ENCODE assay signal across 1 fruit fly cellular context in genomic region chrX:4919040-4919881, dm6.
TF ChIP-seq lines count a peak whose summit lies in the region.

No protein-coding gene starts in this region.

TF ChIP-seq in whole organism, embryonic, 481 proteins besides CTCF, POLR2A, EP300 and RAD21 (continued from another document):
- peak; percentile 87 for TF ChIP-seq HLH3B (GFP tag; IDR thresholded peaks at IDR 0.05; lab: Robert Waterston, UW)
- no peak for TF ChIP-seq CG34224 (GFP tag; IDR thresholded peaks at IDR 0.05; lab: Robert Waterston, UW; ENCODE audit: partially characterized antibody)
- TF ChIP-seq sob (GFP tag; IDR thresholded peaks at IDR 0.05; lab: Robert Waterston, UW) = peak; percentile 90
- peak; percentile 71 for TF ChIP-seq Fer1 (GFP tag; optimal IDR thresholded peaks at IDR 0.05; lab: Kevin White, UChicago)
- 0 out of 2 replicates have a peak, but pooled peaks have one; percentile 54 for TF ChIP-seq dati (GFP tag; IDR thresholded peaks at IDR 0.05; lab: Robert Waterston, UW)
- peak; percentile 69 for TF ChIP-seq tap (tag; optimal IDR thresholded peaks at IDR 0.05; lab: Kevin White, UChicago)
- TF ChIP-seq sens (GFP tag; lab: Kevin White, UChicago) = peak; percentile 95
- peak; percentile 73 for TF ChIP-seq CG17361 (GFP tag; IDR thresholded peaks at IDR 0.05; lab: Robert Waterston, UW)
- TF ChIP-seq pfk (GFP tag; optimal IDR thresholded peaks at IDR 0.05; lab: Kevin White, UChicago) = no peak
- TF ChIP-seq ash1 (GFP tag; optimal IDR thresholded peaks at IDR 0.05; lab: Kevin White, UChicago) = peak; percentile 3
- peak; percentile 68 for TF ChIP-seq CG30431 (GFP tag; optimal IDR thresholded peaks at IDR 0.05; lab: Kevin White, UChicago)
- peak; percentile 52 for TF ChIP-seq D19A (tag; optimal IDR thresholded peaks at IDR 0.05; lab: Kevin White, UChicago)
- no peak for TF ChIP-seq tna (GFP tag; IDR thresholded peaks at IDR 0.05; lab: Robert Waterston, UW; ENCODE audit: partially characterized antibody)
- TF ChIP-seq CG10366 (GFP tag; IDR thresholded peaks at IDR 0.05; lab: Robert Waterston, UW) = peak; percentile 88
- TF ChIP-seq D19B (GFP tag; optimal IDR thresholded peaks at IDR 0.05; lab: Kevin White, UChicago) = peak; percentile 35
- TF ChIP-seq unpg (GFP tag; optimal IDR thresholded peaks at IDR 0.05; lab: Kevin White, UChicago) = peak; percentile 87
- peak; percentile 71 for TF ChIP-seq CG17612 (GFP tag; IDR thresholded peaks at IDR 0.05; lab: Robert Waterston, UW)
- TF ChIP-seq az2 (GFP tag; optimal IDR thresholded peaks at IDR 0.05; lab: Kevin White, UChicago) = peak; percentile 84
- no peak for TF ChIP-seq Dll (GFP tag; IDR thresholded peaks at IDR 0.05; lab: Robert Waterston, UW; ENCODE audit: partially characterized antibody)
- TF ChIP-seq CG18619 (GFP tag; optimal IDR thresholded peaks at IDR 0.05; lab: Kevin White, UChicago) = peak; percentile 64
- peak; percentile 51 for TF ChIP-seq zen (tag; optimal IDR thresholded peaks at IDR 0.05; lab: Kevin White, UChicago)
- TF ChIP-seq CG11696 (GFP tag; IDR thresholded peaks at IDR 0.05; lab: Robert Waterston, UW) = peak; percentile 77
- no peak for TF ChIP-seq br (optimal IDR thresholded peaks at IDR 0.05; lab: Kevin White, UChicago)
- no peak for TF ChIP-seq MESR4 (GFP tag; optimal IDR thresholded peaks at IDR 0.05; lab: Kevin White, UChicago)
- TF ChIP-seq sima (GFP tag; optimal IDR thresholded peaks at IDR 0.05; lab: Kevin White, UChicago) = peak; percentile 17
- no peak for TF ChIP-seq B-H2 (GFP tag; optimal IDR thresholded peaks at IDR 0.05; lab: Kevin White, UChicago)
- peak; percentile 76 for TF ChIP-seq CG13624 (GFP tag; optimal IDR thresholded peaks at IDR 0.05; lab: Kevin White, UChicago)
- peak; percentile 69; the same call in 1 of the 2 replicates for TF ChIP-seq CG1024 (GFP tag; IDR thresholded peaks at IDR 0.05; lab: Robert Waterston, UW)
- TF ChIP-seq sqz (GFP tag; optimal IDR thresholded peaks at IDR 0.05; lab: Kevin White, UChicago) = no peak
- peak; percentile 27 for TF ChIP-seq CG15011 (GFP tag; optimal IDR thresholded peaks at IDR 0.05; lab: Kevin White, UChicago)
- peak; percentile 63 for TF ChIP-seq CG31388 (GFP tag; optimal IDR thresholded peaks at IDR 0.05; lab: Kevin White, UChicago)
- peak; percentile 84 for TF ChIP-seq CG12071 (GFP tag; optimal IDR thresholded peaks at IDR 0.05; lab: Kevin White, UChicago)
- TF ChIP-seq z (GFP tag; IDR thresholded peaks at IDR 0.05; lab: Robert Waterston, UW) = no peak; the same call in 2 of the 3 replicates
- TF ChIP-seq Xbp1 (GFP tag; optimal IDR thresholded peaks at IDR 0.05; lab: Kevin White, UChicago) = peak; percentile 88
- TF ChIP-seq aop (GFP tag; IDR thresholded peaks at IDR 0.05; lab: Robert Waterston, UW) = peak; percentile 49; the same call in 1 of the 2 replicates
- peak; percentile 18; the same call in 1 of the 2 replicates for TF ChIP-seq CG4360 (GFP tag; IDR thresholded peaks at IDR 0.05; lab: Robert Waterston, UW)
